Fruit fly (Drosophila melanogaster): ENCODE measurements around the gene CG2519.

- TF ChIP-seq tna (GFP tag; IDR thresholded peaks at IDR 0.05; ENCODE audit: partially characterized antibody) (no peak), Hr3 (GFP tag; optimal IDR thresholded peaks at IDR 0.05) (no peak), CG32767 (GFP tag; IDR thresholded peaks at IDR 0.05) (no peak), Dbx (GFP tag; IDR thresholded peaks at IDR 0.05) (no peak), croc (GFP tag; conservative IDR thresholded peaks at IDR 0.05) (no peak)
These were observed 17.2 kb upstream of the CG2519 start, which contains the start of the genes CG14671 and CG12746 for dm6 chr3R:5564775-5565190.

All from whole organism, embryonic.